Worm (Caenorhabditis elegans): ENCODE results near the gene krr-1.

krr-1 gene

DNA sequence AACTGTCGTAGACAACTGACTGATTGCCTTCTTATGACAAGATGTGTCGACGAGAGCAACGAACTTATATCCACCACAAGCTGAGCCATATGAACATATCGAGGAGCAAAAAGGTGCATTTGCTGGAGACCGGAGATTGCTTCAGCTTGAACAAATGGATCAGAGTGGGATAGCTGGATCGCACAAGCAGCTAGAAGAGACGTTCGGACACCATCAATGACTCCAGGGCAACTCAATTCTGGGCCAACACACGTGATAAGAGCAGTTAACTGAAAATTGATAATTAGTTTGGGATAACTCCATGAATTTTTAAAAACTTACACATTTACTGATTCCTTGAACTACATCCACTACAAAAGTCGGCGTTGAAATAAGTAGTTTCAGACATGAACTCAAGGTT lies 22.0 kb upstream of the krr-1 start:
- TF ChIP-seq pha-4 (tag; optimal IDR thresholded peaks at IDR 0.05) (no peak), sptf-1 (tag; optimal IDR thresholded peaks at IDR 0.05) (no peak), elt-3 (tag; optimal IDR thresholded peaks at IDR 0.05) (no peak), ham-2 (GFP tag; optimal IDR thresholded peaks at IDR 0.05) (no peak), ces-1 (GFP tag; optimal IDR thresholded peaks at IDR 0.05) (no peak), ceh-39 (tag; optimal IDR thresholded peaks at IDR 0.05) (no peak), blmp-1 (tag; optimal IDR thresholded peaks at IDR 0.05) (no peak), lin-13 (tag; optimal IDR thresholded peaks at IDR 0.05) (no peak), lin-32 (GFP tag; optimal IDR thresholded peaks at IDR 0.05) (no peak), tbx-8 (GFP tag; optimal IDR thresholded peaks at IDR 0.05) (no peak), bed-3 (GFP tag; optimal IDR thresholded peaks at IDR 0.05) (no peak), sem-2 (GFP tag; optimal IDR thresholded peaks at IDR 0.05) (no peak), unc-62 (GFP tag; optimal IDR thresholded peaks at IDR 0.05) (no peak), M03D4.4 (tag; optimal IDR thresholded peaks at IDR 0.05) (no peak), lsy-2 (tag; optimal IDR thresholded peaks at IDR 0.05) (no peak)

DNA sequence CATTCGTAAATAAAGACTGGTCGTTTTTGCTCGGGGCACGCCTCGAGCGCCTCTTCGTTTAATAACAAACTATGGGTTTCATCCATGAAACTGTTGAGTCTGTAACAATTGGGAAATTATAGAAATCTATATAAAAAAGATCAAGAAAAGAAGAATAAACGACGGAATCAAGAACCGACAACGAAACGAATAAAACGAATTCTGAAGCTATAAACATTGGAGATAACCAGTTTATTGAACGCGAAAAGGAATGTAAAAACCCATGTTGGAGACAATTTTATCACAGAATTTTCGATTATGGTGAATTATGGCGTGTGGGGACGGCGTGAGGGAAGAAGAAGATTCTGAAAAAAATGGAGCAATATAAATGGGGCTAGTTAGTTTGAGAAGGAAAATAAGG lies 16.2 kb upstream of the krr-1 start, which contains the start of gene soap-1:
soap-1 (minus strand) TSS at position 101 of the 400 bp plus-strand sequence.
- no peak for TF ChIP-seq unc-39 (tag; optimal IDR thresholded peaks at IDR 0.05)
- TF ChIP-seq ceh-43 (GFP tag; optimal IDR thresholded peaks at IDR 0.05), result no peak

DNA sequence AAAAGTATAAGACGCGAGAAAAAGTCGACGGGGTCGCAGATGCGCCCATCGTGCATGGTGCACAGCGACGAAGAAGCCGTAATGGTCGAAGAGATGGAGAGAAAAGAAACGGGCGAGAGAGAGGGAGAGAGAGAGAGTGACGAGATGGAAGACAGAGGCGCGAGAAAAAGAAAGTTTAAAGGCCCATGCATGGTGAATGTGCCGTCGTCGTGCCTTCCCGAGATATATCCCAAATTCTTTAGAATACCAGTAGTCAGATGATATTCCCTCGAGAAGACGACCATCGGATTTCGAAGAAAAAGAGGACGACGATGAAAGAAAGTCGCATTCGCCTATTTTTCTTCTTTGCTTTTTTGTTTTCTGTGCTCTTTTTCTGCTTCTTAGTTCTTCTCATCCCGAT lies 15.0 kb upstream of the krr-1 start:
- TF ChIP-seq ztf-11 (tag; optimal IDR thresholded peaks at IDR 0.05), result no peak
- TF ChIP-seq bed-3 (GFP tag; optimal IDR thresholded peaks at IDR 0.05), result no peak
- TF ChIP-seq unc-39 (tag; optimal IDR thresholded peaks at IDR 0.05), result no peak
- no peak for TF ChIP-seq unc-62 (GFP tag; optimal IDR thresholded peaks at IDR 0.05)
- no peak for TF ChIP-seq pha-4 (tag; optimal IDR thresholded peaks at IDR 0.05)
- TF ChIP-seq ceh-83 (GFP tag; optimal IDR thresholded peaks at IDR 0.05), result no peak
- TF ChIP-seq nhr-2 (tag; optimal IDR thresholded peaks at IDR 0.05), result no peak
- TF ChIP-seq hlh-1 (tag; optimal IDR thresholded peaks at IDR 0.05), result no peak
- no peak for TF ChIP-seq ceh-39 (tag; optimal IDR thresholded peaks at IDR 0.05)
- TF ChIP-seq unc-120 (tag; optimal IDR thresholded peaks at IDR 0.05; ENCODE audit: poor library complexity, severe bottlenecking), result no peak
- TF ChIP-seq elt-1 (tag; optimal IDR thresholded peaks at IDR 0.05; ENCODE audit: borderline replicate concordance, insufficient read depth), result no peak

DNA sequence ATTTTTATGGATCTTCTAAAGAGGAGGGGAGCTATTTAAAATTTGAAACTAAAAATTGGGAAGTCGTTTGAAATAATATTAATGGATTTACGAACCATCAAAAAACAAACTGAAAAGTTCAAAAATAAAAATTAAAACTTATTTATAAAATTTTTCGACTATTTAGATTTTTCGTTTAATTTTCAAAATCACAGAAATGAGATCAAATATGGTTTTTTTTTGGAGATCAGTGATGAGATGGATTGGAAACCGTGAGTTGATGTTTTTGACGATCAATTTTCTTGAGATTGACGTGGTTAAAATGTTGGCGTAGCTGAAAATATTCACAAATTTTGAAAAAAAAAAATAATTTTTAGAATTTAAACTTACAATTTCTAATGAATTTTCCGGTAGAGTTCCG lies 12.0 kb upstream of the krr-1 start, which contains the start of gene C13F10.5:
C13F10.5 (minus strand) TSS at position 101 of the 400 bp plus-strand sequence.
- TF ChIP-seq elt-3 (tag; optimal IDR thresholded peaks at IDR 0.05), result no peak
- no peak for TF ChIP-seq mep-1 (tag; optimal IDR thresholded peaks at IDR 0.05)
- TF ChIP-seq nhr-76 (tag; optimal IDR thresholded peaks at IDR 0.05), result no peak
- TF ChIP-seq ceh-83 (GFP tag; optimal IDR thresholded peaks at IDR 0.05), result no peak
- no peak for TF ChIP-seq elt-1 (tag; optimal IDR thresholded peaks at IDR 0.05; ENCODE audit: borderline replicate concordance, insufficient read depth)
- TF ChIP-seq nhr-2 (tag; optimal IDR thresholded peaks at IDR 0.05), result no peak
- TF ChIP-seq ham-2 (GFP tag; optimal IDR thresholded peaks at IDR 0.05), result no peak
- no peak for TF ChIP-seq tbx-8 (GFP tag; optimal IDR thresholded peaks at IDR 0.05)
- no peak for TF ChIP-seq M03D4.4 (tag; optimal IDR thresholded peaks at IDR 0.05)
- TF ChIP-seq lin-13 (tag; optimal IDR thresholded peaks at IDR 0.05), result no peak
- no peak for TF ChIP-seq nhr-12 (tag; optimal IDR thresholded peaks at IDR 0.05)
- TF ChIP-seq nhr-237 (tag; optimal IDR thresholded peaks at IDR 0.05), result no peak
- no peak for TF ChIP-seq cnd-1 (tag; optimal IDR thresholded peaks at IDR 0.05)
- TF ChIP-seq bed-3 (GFP tag; optimal IDR thresholded peaks at IDR 0.05), result no peak
- no peak for TF ChIP-seq sem-2 (GFP tag; optimal IDR thresholded peaks at IDR 0.05)
- no peak for TF ChIP-seq zip-8 (tag; optimal IDR thresholded peaks at IDR 0.05)
- no peak for TF ChIP-seq lsy-2 (tag; optimal IDR thresholded peaks at IDR 0.05)

DNA sequence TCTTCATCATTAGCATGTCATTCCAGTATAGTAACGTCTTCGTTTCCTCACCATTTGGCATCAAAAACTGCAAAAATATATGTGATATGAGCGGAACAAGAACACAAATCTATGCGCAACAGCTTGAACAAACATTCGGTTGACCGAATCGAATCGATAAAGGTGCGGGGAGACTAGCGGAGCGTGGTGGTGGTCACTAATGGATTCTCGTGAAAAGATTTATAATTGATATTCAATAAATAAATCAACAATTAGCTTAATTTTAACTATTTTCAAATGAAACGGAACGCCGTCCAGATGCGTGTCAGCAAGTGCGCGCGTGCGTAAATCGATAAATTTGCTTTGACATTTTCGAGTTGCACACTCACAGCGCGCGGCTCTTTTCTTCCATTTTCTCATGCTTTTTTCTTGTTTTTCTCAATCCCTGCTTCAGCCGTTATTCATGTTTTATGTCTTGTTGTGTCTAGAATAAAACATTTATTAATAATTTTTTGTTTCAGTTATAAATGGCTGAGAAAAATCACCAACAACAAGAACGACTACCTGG lies 9.9 kb upstream of the krr-1 start, which contains the start of the genes C13F10.8, C13F10.6 and kxd-1:
C13F10.8 (minus strand) TSS at position 51 of the 547 bp plus-strand sequence.
C13F10.6 (minus strand) TSS at position 67 of the 547 bp plus-strand sequence.
kxd-1 (plus strand) TSS at position 497 of the 547 bp plus-strand sequence.
- TF ChIP-seq mls-2 (tag; optimal IDR thresholded peaks at IDR 0.05) (no peak), lin-13 (tag; optimal IDR thresholded peaks at IDR 0.05) (no peak), sem-2 (GFP tag; optimal IDR thresholded peaks at IDR 0.05) (no peak), mep-1 (tag; optimal IDR thresholded peaks at IDR 0.05) (peak; percentile 15)
